Worm (Caenorhabditis elegans): ENCODE measurements around the gene ver-4.
A peak's percentile ranks its signal among the peaks of the same experiment; 100 is the strongest.

The ver-4 gene

ce11 chrX:11034430-11035117 lies 52.4 kb downstream of the ver-4 start (continued):
- TF ChIP-seq swsn-7 (tag; optimal IDR thresholded peaks at IDR 0.05) (peak; percentile 40), lin-13 (GFP tag; optimal IDR thresholded peaks at IDR 0.05) (no peak), skn-1 (tag; optimal IDR thresholded peaks at IDR 0.05) (no peak), tbx-2 (tag; optimal IDR thresholded peaks at IDR 0.05) (peak; percentile 40), rnt-1 (tag; optimal IDR thresholded peaks at IDR 0.05) (peak; percentile 18), ztf-11 (tag; optimal IDR thresholded peaks at IDR 0.05) (no peak), nhr-12 (tag; optimal IDR thresholded peaks at IDR 0.05) (no peak), snu-23 (GFP tag; optimal IDR thresholded peaks at IDR 0.05) (peak; percentile 44), elt-3 (tag; optimal IDR thresholded peaks at IDR 0.05) (no peak), ztf-4 (tag; optimal IDR thresholded peaks at IDR 0.05) (no peak), elt-2 (tag; optimal IDR thresholded peaks at IDR 0.05) (peak; percentile 17), lin-35 (GFP tag; optimal IDR thresholded peaks at IDR 0.05) (peak in 1 of 2 experiments; percentile 7), ces-1 (GFP tag; optimal IDR thresholded peaks at IDR 0.05) (no peak), ceh-82 (tag; optimal IDR thresholded peaks at IDR 0.05) (peak in 2 of 3 experiments; percentile 40 to 48), egl-13 (tag; optimal IDR thresholded peaks at IDR 0.05) (no peak), lsy-2 (tag; optimal IDR thresholded peaks at IDR 0.05) (peak in 1 of 2 experiments; percentile 19), lin-14 (GFP tag; optimal IDR thresholded peaks at IDR 0.05) (peak; percentile 83)

ce11 chrX:11035563-11035962 lies 53.4 kb downstream of the ver-4 start:
- no peak for TF ChIP-seq unc-86 (tag; optimal IDR thresholded peaks at IDR 0.05)
- TF ChIP-seq elt-2 (tag; optimal IDR thresholded peaks at IDR 0.05) = no peak
- TF ChIP-seq aha-1 (tag; optimal IDR thresholded peaks at IDR 0.05) = no peak
- TF ChIP-seq ztf-11 (tag; optimal IDR thresholded peaks at IDR 0.05) = no peak
- no peak for TF ChIP-seq dsc-1 (tag; optimal IDR thresholded peaks at IDR 0.05)
- no peak for TF ChIP-seq nhr-85 (tag)
- no peak for TF ChIP-seq sup-37 (GFP tag; optimal IDR thresholded peaks at IDR 0.05)
- TF ChIP-seq lin-15B (tag; optimal IDR thresholded peaks at IDR 0.05) = no peak
- no peak for TF ChIP-seq unc-30 (tag; optimal IDR thresholded peaks at IDR 0.05)
- TF ChIP-seq ces-1 (GFP tag; optimal IDR thresholded peaks at IDR 0.05) = no peak
- TF ChIP-seq vab-15 (tag; optimal IDR thresholded peaks at IDR 0.05) = no peak
- TF ChIP-seq xbp-1 (tag; optimal IDR thresholded peaks at IDR 0.05) = no peak
- TF ChIP-seq rnt-1 (tag; optimal IDR thresholded peaks at IDR 0.05) = peak; percentile 68
- peak in 1 of 2 experiments; percentile 18 for TF ChIP-seq mdl-1 (tag; optimal IDR thresholded peaks at IDR 0.05)
- peak; percentile 36 for TF ChIP-seq snu-23 (GFP tag; optimal IDR thresholded peaks at IDR 0.05)
- TF ChIP-seq mep-1 (tag; optimal IDR thresholded peaks at IDR 0.05) = peak; percentile 10
- no peak for TF ChIP-seq nhr-76 (tag; optimal IDR thresholded peaks at IDR 0.05)
- TF ChIP-seq ama-1 (optimal IDR thresholded peaks at IDR 0.05) = no peak
- no peak for TF ChIP-seq ztf-4 (tag; optimal IDR thresholded peaks at IDR 0.05)
- peak in 1 of 2 experiments; percentile 18 for TF ChIP-seq lsy-2 (tag; optimal IDR thresholded peaks at IDR 0.05)
- TF ChIP-seq Y116A8C.19 (tag; optimal IDR thresholded peaks at IDR 0.05; ENCODE audit: borderline replicate concordance) = no peak
- TF ChIP-seq nhr-20 (tag; optimal IDR thresholded peaks at IDR 0.05) = peak; percentile 16
- TF ChIP-seq nhr-19 (GFP tag; conservative IDR thresholded peaks at IDR 0.05) = peak; percentile 46
- no peak for TF ChIP-seq unc-98 (GFP tag; IDR thresholded peaks at IDR 0.05)
- no peak for TF ChIP-seq unc-62 (GFP tag; optimal IDR thresholded peaks at IDR 0.05)
- TF ChIP-seq ets-5 (GFP tag; IDR thresholded peaks at IDR 0.05) = no peak
- peak; percentile 72 for TF ChIP-seq nhr-71 (tag; optimal IDR thresholded peaks at IDR 0.05)
- no peak for TF ChIP-seq C16A3.4 (tag; optimal IDR thresholded peaks at IDR 0.05)
- TF ChIP-seq skn-1 (tag; optimal IDR thresholded peaks at IDR 0.05) = no peak
- TF ChIP-seq pqm-1 (tag; optimal IDR thresholded peaks at IDR 0.05) = no peak
- no peak for TF ChIP-seq grh-1 (GFP tag; IDR thresholded peaks at IDR 0.05)
- no peak for TF ChIP-seq nhr-12 (tag; optimal IDR thresholded peaks at IDR 0.05)
- no peak for TF ChIP-seq lin-35 (GFP tag; optimal IDR thresholded peaks at IDR 0.05)
- TF ChIP-seq ceh-8 (GFP tag; optimal IDR thresholded peaks at IDR 0.05) = no peak
- no peak for TF ChIP-seq swsn-7 (tag; optimal IDR thresholded peaks at IDR 0.05)
- peak; percentile 4 for TF ChIP-seq unc-130 (tag; optimal IDR thresholded peaks at IDR 0.05)
- TF ChIP-seq jun-1 (tag; optimal IDR thresholded peaks at IDR 0.05) = no peak
- peak; percentile 85 for TF ChIP-seq lin-14 (GFP tag; optimal IDR thresholded peaks at IDR 0.05)
- no peak for TF ChIP-seq nhr-11 (tag; optimal IDR thresholded peaks at IDR 0.05)
- TF ChIP-seq hlh-17 (GFP tag; optimal IDR thresholded peaks at IDR 0.05; ENCODE audit: borderline replicate concordance) = no peak

Data from whole organism, L1 larva.